Worm (Caenorhabditis elegans): ENCODE measurements around the gene Y57A10A.4.

DNA sequence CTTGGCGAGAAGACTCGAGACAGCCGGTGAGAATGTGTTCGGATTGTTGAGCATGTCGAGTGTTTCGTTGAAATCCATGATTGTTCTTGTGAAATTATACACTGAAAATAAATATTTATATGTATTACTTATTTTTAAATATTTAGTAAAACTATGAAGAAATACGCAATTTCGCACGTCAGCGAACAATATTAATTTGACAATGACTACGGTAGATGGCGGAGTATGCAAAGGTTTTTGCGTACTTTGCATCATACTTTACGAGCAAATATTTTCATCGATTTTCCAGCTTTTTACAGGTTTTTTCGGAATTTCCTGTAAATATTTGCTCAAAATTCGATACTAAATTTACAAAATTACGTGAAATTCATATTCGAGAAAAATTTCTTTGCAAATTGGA, 20.9 kb upstream of the Y57A10A.4 start, which contains the start of gene set-24:
- no peak for TF ChIP-seq egrh-3 (GFP tag; IDR thresholded peaks at IDR 0.05)
- TF ChIP-seq snpc-1.1 (tag; optimal IDR thresholded peaks at IDR 0.05; ENCODE audit: insufficient read depth), result no peak
- no peak for TF ChIP-seq let-526 (GFP tag; IDR thresholded peaks at IDR 0.05)
- TF ChIP-seq nhr-80 (tag; optimal IDR thresholded peaks at IDR 0.05), result no peak
- no peak for TF ChIP-seq xnd-1 (tag; optimal IDR thresholded peaks at IDR 0.05)
- TF ChIP-seq Y53F4B.3 (GFP tag; IDR thresholded peaks at IDR 0.05), result no peak
- no peak for TF ChIP-seq nhr-120 (GFP tag; IDR thresholded peaks at IDR 0.05)
- no peak for TF ChIP-seq snpc-1.3 (tag; optimal IDR thresholded peaks at IDR 0.05; ENCODE audit: insufficient read depth)
